Worm (Caenorhabditis elegans) whole organism, L1 larva: ENCODE data around the gene ctg-2.

Source experiments
- C34B4.2 ChIP-seq: sonication (generic microtip); optimal IDR thresholded peaks from 2 replicates; lab custom pipeline; 2017; ENCODE audit warnings: mild to moderate bottlenecking, missing genetic modification characterization, missing compliant biosample characterization
- F16B12.6 ChIP-seq: fragments of 150-350 bp; optimal IDR thresholded peaks from 2 replicates; lab custom pipeline; 2014; ENCODE audit warnings: missing biosample characterization, missing genetic modification characterization
- alr-1 ChIP-seq: fragments of 200-800 bp; sonication (Bioruptor generic); optimal IDR thresholded peaks from 2 replicates; lab custom pipeline; 2018; ENCODE audit warnings: borderline replicate concordance, mild to moderate bottlenecking, missing genetic modification characterization, missing compliant biosample characterization
- aly-2 ChIP-seq: fragments of 150-350 bp; optimal IDR thresholded peaks from 2 replicates; lab custom pipeline; 2014; ENCODE audit warnings: missing biosample characterization, missing genetic modification characterization
- ama-1 ChIP-seq: fragments of 150-350 bp; optimal IDR thresholded peaks from 2 replicates; lab custom pipeline; 2014
- ceh-8 ChIP-seq: fragments of 200-800 bp; sonication (Bioruptor generic); optimal IDR thresholded peaks from 2 replicates; lab custom pipeline; 2018; ENCODE audit warnings: mild to moderate bottlenecking, missing genetic modification characterization, moderate library complexity, missing compliant biosample characterization
- ces-1 ChIP-seq: fragments of 150-350 bp; optimal IDR thresholded peaks from 2 replicates; lab custom pipeline; 2014; ENCODE audit warnings: missing biosample characterization, missing genetic modification reagents, missing genetic modification characterization
- dsc-1 ChIP-seq: sonication (generic microtip); optimal IDR thresholded peaks from 2 replicates; lab custom pipeline; 2016; ENCODE audit warnings: mild to moderate bottlenecking, missing genetic modification characterization, missing compliant biosample characterization
- efl-1 ChIP-seq, 4 experiments: fragments of 150-350 bp; optimal IDR thresholded peaks in 3 of 4; peaks in 1 of 4; 1 replicate in 1 of 4; 2 replicates in 3 of 4; lab custom pipeline; 2014; ENCODE audit warnings: missing biosample characterization in 2 of 4, missing genetic modification characterization in 2 of 4, missing genetic modification reagents in 2 of 4
- elt-2 ChIP-seq: sonication (generic microtip); optimal IDR thresholded peaks from 2 replicates; lab custom pipeline; 2016; ENCODE audit warnings: missing genetic modification characterization, mild to moderate bottlenecking, inconsistent platforms, missing compliant biosample characterization, missing genetic modification reagents
- ets-5 ChIP-seq: fragments of 200-800 bp; sonication (Bioruptor generic); IDR thresholded peaks from 2 replicates; pipeline ENCODE4 v1.3.6; 2022; ENCODE audit warnings: missing genetic modification characterization, missing compliant biosample characterization
- fkh-10 ChIP-seq: sonication (generic microtip); optimal IDR thresholded peaks from 2 replicates; lab custom pipeline; 2017; ENCODE audit warnings: missing biosample characterization, missing genetic modification reagents, missing genetic modification characterization
- fos-1 ChIP-seq: fragments of 150-350 bp; optimal IDR thresholded peaks from 2 replicates; lab custom pipeline; 2014; ENCODE audit warnings: missing biosample characterization, missing genetic modification characterization
- grh-1 ChIP-seq: fragments of 200-800 bp; sonication (Bioruptor generic); IDR thresholded peaks from 2 replicates; pipeline ENCODE4 v1.3.6; 2022; ENCODE audit warnings: missing genetic modification reagents, missing genetic modification characterization, missing compliant biosample characterization
- jun-1 ChIP-seq: fragments of 150-350 bp; optimal IDR thresholded peaks from 2 replicates; lab custom pipeline; 2014; ENCODE audit warnings: missing biosample characterization, missing genetic modification reagents, missing genetic modification characterization
- lin-14 ChIP-seq: fragments of 200-800 bp; sonication (Bioruptor generic); optimal IDR thresholded peaks from 2 replicates; lab custom pipeline; 2018; ENCODE audit warnings: mild to moderate bottlenecking, missing genetic modification characterization, moderate library complexity, missing compliant biosample characterization
- lin-15B ChIP-seq: fragments of 150-350 bp; sonication (generic microtip); optimal IDR thresholded peaks from 3 replicates; lab custom pipeline; 2014; ENCODE audit warnings: missing biosample characterization, missing genetic modification characterization
- lir-3 ChIP-seq: sonication (generic microtip); optimal IDR thresholded peaks from 2 replicates; lab custom pipeline; 2016; ENCODE audit warnings: mild to moderate bottlenecking, missing genetic modification characterization, moderate library complexity, missing compliant biosample characterization; ENCODE audit not compliant: poor library complexity
- lsy-2 ChIP-seq, 2 experiments: fragments of 150-350 bp; optimal IDR thresholded peaks; 2 replicates each; lab custom pipeline; 2014; ENCODE audit warnings: missing biosample characterization in 2 of 2, missing genetic modification characterization in 2 of 2
- mab-9 ChIP-seq: fragments of 200-800 bp; sonication (Bioruptor generic); IDR thresholded peaks from 2 replicates; pipeline ENCODE4 v1.3.6; 2022; ENCODE audit warnings: missing genetic modification reagents, missing genetic modification characterization, missing compliant biosample characterization
- mef-2 ChIP-seq: fragments of 150-350 bp; optimal IDR thresholded peaks from 2 replicates; lab custom pipeline; 2014; ENCODE audit warnings: missing biosample characterization, missing genetic modification characterization
- nhr-19 ChIP-seq: fragments of 200-800 bp; sonication (Bioruptor generic); conservative IDR thresholded peaks from 2 replicates; pipeline ENCODE4 v1.3.6; 2022; ENCODE audit warnings: missing genetic modification characterization, missing compliant biosample characterization
- nhr-20 ChIP-seq: sonication (generic microtip); optimal IDR thresholded peaks from 2 replicates; lab custom pipeline; 2016; ENCODE audit warnings: mild to moderate bottlenecking, missing genetic modification characterization, missing compliant biosample characterization
- nhr-76 ChIP-seq: sonication (generic microtip); optimal IDR thresholded peaks from 2 replicates; lab custom pipeline; 2017; ENCODE audit warnings: missing biosample characterization, missing genetic modification characterization
- nhr-90 ChIP-seq: sonication (generic microtip); optimal IDR thresholded peaks from 2 replicates; lab custom pipeline; 2016; ENCODE audit warnings: mild to moderate bottlenecking, missing genetic modification characterization, missing compliant biosample characterization; ENCODE audit not compliant: poor library complexity
- skn-1 ChIP-seq: fragments of 150-350 bp; optimal IDR thresholded peaks from 2 replicates; lab custom pipeline; 2014; ENCODE audit warnings: missing biosample characterization, missing genetic modification characterization
- snu-23 ChIP-seq: sonication (generic microtip); optimal IDR thresholded peaks from 2 replicates; lab custom pipeline; 2016; ENCODE audit warnings: missing genetic modification characterization, missing compliant biosample characterization
- sup-37 ChIP-seq: fragments of 200-800 bp; sonication (Bioruptor generic); optimal IDR thresholded peaks from 2 replicates; lab custom pipeline; 2018; ENCODE audit warnings: mild to moderate bottlenecking, missing genetic modification characterization, missing compliant biosample characterization
- tlp-1 ChIP-seq: fragments of 150-350 bp; optimal IDR thresholded peaks from 2 replicates; lab custom pipeline; 2014; ENCODE audit warnings: missing biosample characterization, missing genetic modification characterization
- xbp-1 ChIP-seq: sonication (generic microtip); optimal IDR thresholded peaks from 2 replicates; lab custom pipeline; 2016; ENCODE audit warnings: missing genetic modification characterization, missing compliant biosample characterization
- zag-1 ChIP-seq: fragments of 150-350 bp; optimal IDR thresholded peaks from 2 replicates; lab custom pipeline; 2014; ENCODE audit warnings: missing biosample characterization, missing genetic modification characterization
- ztf-11 ChIP-seq, 2 experiments: sonication (generic microtip); optimal IDR thresholded peaks; 2 replicates each; lab custom pipeline; 2016 to 2017; ENCODE audit warnings: missing genetic modification characterization in 2 of 2, missing biosample characterization in 1 of 2, missing compliant biosample characterization in 1 of 2

Gene ctg-2

DNA sequence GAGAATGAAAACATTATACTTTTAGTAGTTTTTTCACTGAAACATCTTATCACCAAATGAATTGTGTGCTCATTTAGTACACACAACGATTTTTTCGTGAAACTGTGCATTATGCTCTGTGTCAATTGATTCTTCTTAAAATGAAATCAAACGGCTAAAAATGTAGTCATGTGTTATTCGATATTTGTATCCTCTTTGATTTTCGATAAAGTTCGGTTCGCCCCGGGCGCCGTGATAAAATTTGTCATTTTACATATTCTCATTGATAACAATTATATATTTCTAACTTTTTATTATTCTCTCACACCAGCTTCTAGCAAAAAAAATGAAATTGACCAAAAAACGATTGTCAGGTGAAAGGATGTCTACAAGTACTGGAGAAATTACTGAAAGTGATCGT lies at the start of gene ctg-2:
TSS of gene ctg-2 (plus strand) at position 326 of the 400 bp plus-strand sequence.
- TF ChIP-seq fkh-10 (GFP tag; lab: Kevin White, UChicago) (no peak), lin-14 (GFP tag; lab: Kevin White, UChicago) (peak; percentile 15), nhr-20 (peak; percentile 3), fos-1 (tag; lab: Kevin White, UChicago) (no peak), dsc-1 (tag; lab: Kevin White, UChicago) (no peak), jun-1 (tag; lab: Kevin White, UChicago) (peak; percentile 15), elt-2 (tag; lab: Kevin White, UChicago) (peak; percentile 85), ceh-8 (GFP tag; lab: Kevin White, UChicago) (no peak)
- TF ChIP-seq, all 84 proteins: peak for 4

DNA sequence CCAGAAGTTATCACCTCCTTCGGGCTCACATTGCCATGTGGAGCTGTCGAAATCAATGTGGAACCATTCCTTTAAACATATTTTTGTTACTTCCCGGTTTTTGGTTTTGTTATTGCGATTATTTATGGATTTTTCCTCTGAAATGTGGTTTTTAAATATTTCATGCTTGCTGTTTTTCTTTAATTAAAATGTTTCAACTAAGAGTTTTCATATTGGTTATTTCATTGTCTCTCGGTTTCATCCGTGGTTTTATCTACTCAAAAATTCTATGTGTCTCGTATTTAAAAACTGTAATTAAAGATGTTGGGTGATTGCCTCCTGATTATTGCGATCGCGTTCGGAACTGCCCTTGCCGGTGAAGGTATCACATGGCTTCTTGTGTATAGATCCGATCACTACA lies 48.0 kb upstream of the ctg-2 start, which contains the start of gene F22B5.10:
TSS of gene F22B5.10 (plus strand) at position 301 of the 400 bp plus-strand sequence.
- TF ChIP-seq ces-1 (GFP tag; lab: Kevin White, UChicago) (no peak), tlp-1 (no peak), lin-14 (GFP tag; lab: Kevin White, UChicago) (no peak), alr-1 (tag; lab: Kevin White, UChicago) (no peak), F16B12.6 (tag; lab: Kevin White, UChicago) (no peak), mef-2 (tag; lab: Kevin White, UChicago) (no peak), ets-5 (no peak), ama-1 (no peak), grh-1 (GFP tag; lab: Robert Waterston, UW) (no peak), mab-9 (GFP tag; lab: Robert Waterston, UW) (no peak), C34B4.2 (tag; lab: Kevin White, UChicago) (no peak), ceh-8 (GFP tag; lab: Kevin White, UChicago) (no peak), skn-1 (tag; lab: Kevin White, UChicago) (no peak), lsy-2 (tag; optimal IDR thresholded peaks at IDR 0.05; lab: Kevin White, UChicago) (no peak)

DNA sequence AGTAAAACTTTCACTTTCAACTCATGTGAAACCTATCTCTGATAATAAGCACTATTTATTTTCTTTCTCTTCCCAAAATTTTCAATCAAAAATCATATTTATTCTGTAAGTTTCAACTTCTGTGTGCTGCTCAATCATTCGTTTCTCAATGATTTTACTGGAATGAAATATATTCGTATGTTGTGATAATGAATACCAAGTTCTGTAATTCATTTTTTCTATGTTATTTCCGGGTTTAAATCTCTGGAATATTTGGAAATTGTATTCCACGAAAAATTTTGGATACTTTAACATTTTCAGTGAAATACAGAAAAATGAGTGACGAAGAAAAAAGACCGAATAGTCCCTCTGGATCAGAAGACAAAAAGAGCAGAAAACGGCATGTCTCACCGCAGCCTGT lies 47.0 kb upstream of the ctg-2 start, which contains the start of gene M05D6.2:
TSS of gene M05D6.2 (plus strand) at position 301 of the 400 bp plus-strand sequence.
- TF ChIP-seq efl-1 (optimal IDR thresholded peaks at IDR 0.05; lab: Kevin White, UChicago) (no peak), efl-1 (GFP tag; optimal IDR thresholded peaks at IDR 0.05 in 1 of 2; lab: Kevin White, UChicago) (peak in 1 of 2 experiments; percentile 17), snu-23 (GFP tag; lab: Kevin White, UChicago) (no peak)

DNA sequence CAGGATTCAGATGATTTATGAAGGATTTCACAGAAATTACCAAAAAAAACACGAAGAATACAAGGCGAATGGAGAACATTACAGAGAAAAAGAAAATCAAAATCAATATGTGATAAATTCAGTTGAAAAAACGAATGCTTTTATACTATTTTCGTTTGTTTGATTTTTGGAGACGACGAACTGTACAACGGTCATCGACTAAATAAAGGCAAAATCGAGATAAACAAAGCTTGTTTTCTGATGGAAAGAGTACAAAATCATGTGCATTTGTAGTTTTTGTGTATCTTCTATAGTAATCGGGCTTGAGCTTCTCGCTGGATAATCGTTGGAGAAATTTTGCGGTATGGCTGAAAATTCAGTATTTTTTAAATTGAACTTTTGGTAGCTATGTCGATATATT lies 43.7 kb upstream of the ctg-2 start, which contains the start of gene M05D6.8:
TSS of gene M05D6.8 (minus strand) at position 101 of the 400 bp plus-strand sequence.
- no peak for TF ChIP-seq lin-15B (tag; lab: Kevin White, UChicago)
- no peak for TF ChIP-seq mef-2 (tag; lab: Kevin White, UChicago)

DNA sequence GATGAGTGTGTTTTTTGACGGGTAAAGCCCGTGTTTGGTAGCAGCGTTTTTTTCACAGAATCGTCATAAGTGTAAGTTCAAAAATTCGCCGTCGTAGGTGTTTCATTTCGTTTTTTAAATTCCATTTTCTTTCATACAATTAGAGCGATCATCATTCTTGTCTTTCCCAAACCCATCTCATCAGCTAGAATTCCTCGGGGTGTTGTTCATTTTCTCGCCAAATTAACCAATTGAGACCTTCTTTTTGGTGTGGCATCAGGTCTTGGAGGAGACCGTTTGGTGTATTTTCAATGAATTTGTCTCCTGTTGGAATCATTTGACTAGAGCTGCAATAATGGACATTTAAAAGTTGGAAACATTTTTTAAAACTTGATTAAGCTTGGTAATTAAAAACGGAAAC lies 41.9 kb upstream of the ctg-2 start:
- TF ChIP-seq aly-2 (tag; lab: Kevin White, UChicago) (no peak), nhr-76 (tag; lab: Kevin White, UChicago) (no peak), jun-1 (tag; lab: Kevin White, UChicago) (no peak)
- TF ChIP-seq, all 84 proteins: peak for 0

DNA sequence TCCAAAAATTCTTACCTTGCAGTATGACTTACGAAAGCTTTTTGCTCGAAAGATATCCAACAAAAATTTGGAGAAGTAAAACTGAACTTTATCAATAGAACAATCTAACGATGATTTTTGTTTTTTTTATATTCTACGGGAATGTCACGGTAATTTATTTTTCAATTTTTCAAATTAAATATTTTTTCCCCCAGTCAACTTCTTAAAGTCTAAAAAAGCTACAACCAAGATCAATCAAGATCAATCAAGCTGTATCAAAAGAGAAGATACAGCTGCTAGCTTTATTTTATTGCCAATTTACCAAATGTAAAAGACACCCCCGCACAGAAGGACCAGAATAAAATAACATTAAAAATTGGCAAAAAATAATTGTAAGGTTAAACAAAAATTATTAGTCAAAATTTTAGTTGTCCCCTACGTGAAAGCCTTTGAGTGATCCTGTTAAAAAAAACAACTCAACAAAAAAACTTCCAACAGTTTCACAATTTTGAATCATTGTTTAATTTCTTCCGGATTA lies 39.5 kb upstream of the ctg-2 start, which contains the start of the genes M05D6.1 and M05D6.3:
TSS of gene M05D6.1 (minus strand) at position 101 of the 517 bp plus-strand sequence.
TSS of gene M05D6.3 (plus strand) at position 467 of the 517 bp plus-strand sequence.
- no peak for TF ChIP-seq sup-37 (GFP tag; lab: Kevin White, UChicago)
- no peak for TF ChIP-seq zag-1 (tag; lab: Kevin White, UChicago)
- no peak for TF ChIP-seq ztf-11 (tag; optimal IDR thresholded peaks at IDR 0.05; lab: Kevin White, UChicago)
- no peak for TF ChIP-seq grh-1 (GFP tag; lab: Robert Waterston, UW)
- no peak for TF ChIP-seq alr-1 (tag; lab: Kevin White, UChicago)
- TF ChIP-seq skn-1 (tag; lab: Kevin White, UChicago), result no peak
- no peak for TF ChIP-seq lir-3 (tag; lab: Kevin White, UChicago)
- TF ChIP-seq mab-9 (GFP tag; lab: Robert Waterston, UW), result no peak
- TF ChIP-seq ces-1 (GFP tag; lab: Kevin White, UChicago), result no peak
- no peak for TF ChIP-seq C34B4.2 (tag; lab: Kevin White, UChicago)
- no peak for TF ChIP-seq xbp-1
- TF ChIP-seq nhr-90 (tag; lab: Kevin White, UChicago), result no peak
- no peak for TF ChIP-seq dsc-1 (tag; lab: Kevin White, UChicago)
- TF ChIP-seq aly-2 (tag; lab: Kevin White, UChicago), result no peak
- TF ChIP-seq fos-1 (tag; lab: Kevin White, UChicago), result no peak
- TF ChIP-seq snu-23 (GFP tag; lab: Kevin White, UChicago), result no peak
- TF ChIP-seq nhr-19 (GFP tag; lab: Robert Waterston, UW), result no peak
